Fruit fly (Drosophila melanogaster) whole organism, adult: ENCODE measurements around the gene CG2104.

ENCODE experiments used
- CG11617 ChIP-seq: fragments of 200-800 bp; sonication (Bioruptor generic); optimal IDR thresholded peaks from 2 replicates; lab custom pipeline; 2017; ENCODE audit warnings: mild to moderate bottlenecking, missing biosample characterization, missing genetic modification reagents, missing genetic modification characterization
- CG12768 ChIP-seq: fragments of 200-800 bp; sonication (Bioruptor generic); optimal IDR thresholded peaks from 2 replicates; lab custom pipeline; 2017; ENCODE audit warnings: missing biosample characterization, missing genetic modification characterization, mild to moderate bottlenecking, moderate library complexity, missing genetic modification reagents
- CG14711 ChIP-seq: fragments of 200-800 bp; sonication (Bioruptor generic); optimal IDR thresholded peaks from 2 replicates; lab custom pipeline; 2018; ENCODE audit warnings: missing biosample characterization, mild to moderate bottlenecking, missing genetic modification characterization, moderate library complexity
- CG1620 ChIP-seq: fragments of 200-800 bp; sonication (Bioruptor generic); optimal IDR thresholded peaks from 2 replicates; lab custom pipeline; 2016; ENCODE audit warnings: missing biosample characterization, missing genetic modification characterization
- CG33017 ChIP-seq: fragments of 200-800 bp; sonication (Bioruptor generic); optimal IDR thresholded peaks from 2 replicates; lab custom pipeline; 2018; ENCODE audit warnings: missing biosample characterization, mild to moderate bottlenecking, missing genetic modification characterization, moderate library complexity
- CG5204 ChIP-seq: fragments of 200-800 bp; sonication (Bioruptor generic); optimal IDR thresholded peaks from 2 replicates; lab custom pipeline; 2016; ENCODE audit warnings: missing biosample characterization, missing genetic modification characterization
- CG7045 ChIP-seq: fragments of 200-800 bp; sonication (Bioruptor generic); optimal IDR thresholded peaks from 2 replicates; lab custom pipeline; 2017; ENCODE audit warnings: missing biosample characterization, mild to moderate bottlenecking, missing genetic modification characterization
- CG7101 ChIP-seq: fragments of 200-800 bp; sonication (Bioruptor generic); optimal IDR thresholded peaks from 2 replicates; lab custom pipeline; 2018; ENCODE audit warnings: missing biosample characterization, mild to moderate bottlenecking, missing genetic modification characterization, moderate library complexity
- Clk ChIP-seq: fragments of 200-800 bp; sonication (Bioruptor generic); optimal IDR thresholded peaks from 2 replicates; lab custom pipeline; 2017; ENCODE audit warnings: missing biosample characterization, missing genetic modification characterization
- Crg-1 ChIP-seq: fragments of 200-800 bp; sonication (Bioruptor generic); optimal IDR thresholded peaks from 2 replicates; lab custom pipeline; 2016; ENCODE audit warnings: missing biosample characterization, missing genetic modification characterization
- Hr96 ChIP-seq: fragments of 200-800 bp; sonication (Bioruptor generic); optimal IDR thresholded peaks from 2 replicates; lab custom pipeline; 2016; ENCODE audit warnings: missing biosample characterization, missing genetic modification characterization
- Mnt ChIP-seq: fragments of 200-800 bp; sonication (Bioruptor generic); optimal IDR thresholded peaks from 2 replicates; lab custom pipeline; 2016; ENCODE audit warnings: missing biosample characterization, mild to moderate bottlenecking, missing genetic modification characterization
- bab1 ChIP-seq: fragments of 200-800 bp; sonication (Bioruptor generic); optimal IDR thresholded peaks from 3 replicates; lab custom pipeline; 2019; ENCODE audit warnings: missing biosample characterization, mild to moderate bottlenecking, missing genetic modification characterization, moderate library complexity
- cic ChIP-seq: fragments of 200-800 bp; sonication (Bioruptor generic); optimal IDR thresholded peaks from 2 replicates; lab custom pipeline; 2017; ENCODE audit warnings: missing biosample characterization, mild to moderate bottlenecking, missing genetic modification characterization, moderate library complexity
- cnc ChIP-seq, 2 experiments: fragments of >200 bp; optimal IDR thresholded peaks; 2 replicates each; lab custom pipeline; 2017
- kay ChIP-seq: fragments of 200-800 bp; sonication (Bioruptor generic); peaks from one replicate; lab custom pipeline; 2016; ENCODE audit warnings: missing biosample characterization, missing genetic modification characterization, borderline replicate concordance
- ovo ChIP-seq: fragments of 200-800 bp; sonication (Bioruptor generic); optimal IDR thresholded peaks from 2 replicates; lab custom pipeline; 2016; ENCODE audit warnings: missing biosample characterization, missing genetic modification characterization
- pad ChIP-seq: fragments of 200-800 bp; sonication (Bioruptor generic); optimal IDR thresholded peaks from 3 replicates; lab custom pipeline; 2017; ENCODE audit warnings: missing biosample characterization, missing genetic modification characterization, mild to moderate bottlenecking, moderate library complexity, missing genetic modification reagents
- tj ChIP-seq: fragments of 200-800 bp; sonication (Bioruptor generic); optimal IDR thresholded peaks from 3 replicates; lab custom pipeline; 2017; ENCODE audit warnings: missing biosample characterization, mild to moderate bottlenecking, missing genetic modification characterization, moderate library complexity
- toe ChIP-seq: fragments of 200-800 bp; sonication (Bioruptor generic); optimal IDR thresholded peaks from 2 replicates; lab custom pipeline; 2016; ENCODE audit warnings: missing biosample characterization, missing genetic modification characterization

The CG2104 gene

dm6 chr3R:5654692-5655181, 38.3 kb downstream of the CG2104 start, which contains the start of the genes elm and MED27:
elm (minus strand) TSS chr3R:5654861.
MED27 (plus strand) TSS chr3R:5655139.
- peak; percentile 94 for TF ChIP-seq CG11617
- peak; percentile 98 for TF ChIP-seq CG1620 (GFP tag; lab: Kevin White, UChicago)
- TF ChIP-seq cnc (optimal IDR thresholded peaks at IDR 0.05; lab: Kevin White, UChicago): no peak
- peak; percentile 86 for TF ChIP-seq tj (GFP tag; lab: Kevin White, UChicago)
- peak; percentile 80 for TF ChIP-seq pad
- TF ChIP-seq CG12768 (GFP tag; lab: Kevin White, UChicago): peak; percentile 90
- no peak for TF ChIP-seq CG5204
- TF ChIP-seq Crg-1: peak; percentile 90
- peak; percentile 97 for TF ChIP-seq ovo (GFP tag; lab: Kevin White, UChicago)
- TF ChIP-seq Mnt (GFP tag; lab: Kevin White, UChicago): peak; percentile 87
- TF ChIP-seq toe (GFP tag; lab: Kevin White, UChicago): peak; percentile 98
- peak; percentile 84 for TF ChIP-seq CG14711
- no peak for TF ChIP-seq kay (GFP tag; lab: Kevin White, UChicago)
- TF ChIP-seq CG7045: peak; percentile 91
- peak; percentile 92 for TF ChIP-seq CG7101 (tag; lab: Kevin White, UChicago)
- peak; percentile 61 for TF ChIP-seq cic (GFP tag; lab: Kevin White, UChicago)
- peak; percentile 90 for TF ChIP-seq bab1
- TF ChIP-seq Clk (GFP tag; lab: Kevin White, UChicago): peak; percentile 87
- TF ChIP-seq CG33017 (tag; lab: Kevin White, UChicago): peak; percentile 84
- TF ChIP-seq Hr96 (GFP tag; lab: Kevin White, UChicago): peak; percentile 87

- no peak for TF ChIP-seq CG11617
- TF ChIP-seq ovo (GFP tag; lab: Kevin White, UChicago): no peak
- TF ChIP-seq cic (GFP tag; lab: Kevin White, UChicago): peak; percentile 48
Measured at dm6 chr3R:5653887-5654286, 39.2 kb downstream of the CG2104 start.

- TF ChIP-seq Mnt (GFP tag; lab: Kevin White, UChicago) (no peak), CG14711 (no peak)
Measured at dm6 chr3R:5649903-5650302, 43.2 kb downstream of the CG2104 start.

- TF ChIP-seq Clk (GFP tag; lab: Kevin White, UChicago) (peak; percentile 37), CG7101 (tag; lab: Kevin White, UChicago) (peak; percentile 75), Hr96 (GFP tag; lab: Kevin White, UChicago) (peak; percentile 60), cnc (optimal IDR thresholded peaks at IDR 0.05; lab: Kevin White, UChicago) (no peak), Crg-1 (peak; percentile 60), tj (GFP tag; lab: Kevin White, UChicago) (peak; percentile 96), CG14711 (peak; percentile 60), CG1620 (GFP tag; lab: Kevin White, UChicago) (peak; percentile 72), pad (peak; percentile 56), Mnt (GFP tag; lab: Kevin White, UChicago) (peak; percentile 26), CG5204 (no peak), CG11617 (peak; percentile 86), CG33017 (tag; lab: Kevin White, UChicago) (peak; percentile 54), cic (GFP tag; lab: Kevin White, UChicago) (peak; percentile 33), ovo (GFP tag; lab: Kevin White, UChicago) (peak; percentile 56), toe (GFP tag; lab: Kevin White, UChicago) (peak; percentile 61), bab1 (peak; percentile 42), CG7045 (peak; percentile 29), CG12768 (GFP tag; lab: Kevin White, UChicago) (peak; percentile 39), kay (GFP tag; lab: Kevin White, UChicago) (no peak)
Measured at dm6 chr3R:5648569-5649476, 44.3 kb downstream of the CG2104 start, which contains the start of the genes MTA1-like and Sec23. MTA1-like (minus strand) TSS chr3R:5648738. Sec23 (plus strand) TSS chr3R:5649065.

dm6 chr3R:5647705-5648568, 45.1 kb downstream of the CG2104 start:
- TF ChIP-seq pad (peak; percentile 26), Mnt (GFP tag; lab: Kevin White, UChicago) (peak; percentile 41), CG14711 (no peak), Hr96 (GFP tag; lab: Kevin White, UChicago) (no peak), CG7101 (tag; lab: Kevin White, UChicago) (peak; percentile 22), CG12768 (GFP tag; lab: Kevin White, UChicago) (peak; percentile 15), CG33017 (tag; lab: Kevin White, UChicago) (peak; percentile 46), ovo (GFP tag; lab: Kevin White, UChicago) (no peak), CG1620 (GFP tag; lab: Kevin White, UChicago) (peak; percentile 4), cic (GFP tag; lab: Kevin White, UChicago) (no peak), tj (GFP tag; lab: Kevin White, UChicago) (peak; percentile 25), Crg-1 (no peak), Clk (GFP tag; lab: Kevin White, UChicago) (no peak), kay (GFP tag; lab: Kevin White, UChicago) (no peak)
